Fruit fly (Drosophila melanogaster) whole organism, wandering third instar larva: ENCODE data around the gene CG3704.
A peak's percentile ranks its signal among the peaks of the same experiment; 100 is the strongest.

Experiments used
- CG32264 ChIP-seq: fragments of 200-800 bp; sonication (Bioruptor generic); optimal IDR thresholded peaks from 2 replicates; lab custom pipeline; 2016; ENCODE audit warnings: missing biosample characterization, missing genetic modification characterization
- CG9705 ChIP-seq: fragments of 200-800 bp; sonication (Bioruptor generic); optimal IDR thresholded peaks from 2 replicates; lab custom pipeline; 2018; ENCODE audit warnings: missing biosample characterization, mild to moderate bottlenecking, missing genetic modification characterization
- CrebA ChIP-seq: fragments of 200-800 bp; sonication (Bioruptor generic); optimal IDR thresholded peaks from 2 replicates; lab custom pipeline; 2016; ENCODE audit warnings: missing biosample characterization, mild to moderate bottlenecking, missing genetic modification characterization, borderline replicate concordance
- Dfd ChIP-seq: fragments of >200 bp; optimal IDR thresholded peaks from 2 replicates; lab custom pipeline; 2017; ENCODE audit warnings: missing biosample characterization, missing genetic modification characterization
- Dif ChIP-seq: fragments of 200-275, 200-300 bp; sonication (Bioruptor generic); optimal IDR thresholded peaks from 2 replicates; lab custom pipeline; 2018; ENCODE audit warnings: missing biosample characterization, missing genetic modification characterization; ENCODE audit not compliant: partially characterized antibody
- GATAd ChIP-seq: sonication (Bioruptor generic); optimal IDR thresholded peaks from 2 replicates; lab custom pipeline; 2016; ENCODE audit warnings: missing biosample characterization, missing genetic modification characterization
- HLH106 ChIP-seq: fragments of 200-800 bp; optimal IDR thresholded peaks from 3 replicates; lab custom pipeline; 2019; ENCODE audit warnings: missing biosample characterization, mild to moderate bottlenecking, missing genetic modification characterization, moderate library complexity
- Hnf4 ChIP-seq: fragments of 200-800 bp; sonication (Bioruptor generic); optimal IDR thresholded peaks from 2 replicates; lab custom pipeline; 2016; ENCODE audit warnings: missing biosample characterization, mild to moderate bottlenecking, missing genetic modification characterization
- Hr78 ChIP-seq: fragments of >200 bp; optimal IDR thresholded peaks from 2 replicates; lab custom pipeline; 2017; ENCODE audit warnings: missing biosample characterization, missing genetic modification characterization
- Hr83 ChIP-seq: fragments of 200-300 bp; sonication (Bioruptor generic); optimal IDR thresholded peaks from 2 replicates; lab custom pipeline; 2016; ENCODE audit warnings: missing biosample characterization, mild to moderate bottlenecking, missing genetic modification characterization, moderate library complexity; ENCODE audit not compliant: poor library complexity, severe bottlenecking
- Jra ChIP-seq: sonication (Bioruptor generic); optimal IDR thresholded peaks from 2 replicates; lab custom pipeline; 2016; ENCODE audit warnings: missing biosample characterization, missing genetic modification characterization
- Mio ChIP-seq: sonication (Bioruptor generic); optimal IDR thresholded peaks from 2 replicates; lab custom pipeline; 2016; ENCODE audit warnings: missing biosample characterization, missing genetic modification characterization
- Myc ChIP-seq: fragments of >200 bp; optimal IDR thresholded peaks from 2 replicates; lab custom pipeline; 2017
- N ChIP-seq: fragments of >200 bp; optimal IDR thresholded peaks from 2 replicates; lab custom pipeline; 2018; ENCODE audit warnings: missing biosample characterization, missing external identifiers, missing genetic modification characterization
- Rel ChIP-seq, 2 experiments: fragments of 200-800 bp; sonication (Bioruptor generic) in 1 of 2; optimal IDR thresholded peaks; 2 replicates in 1 of 2; 3 replicates in 1 of 2; lab custom pipeline; 2016 to 2019; ENCODE audit warnings: mild to moderate bottlenecking in 2 of 2, missing biosample characterization in 2 of 2, missing genetic modification characterization in 2 of 2, moderate library complexity in 1 of 2
- Vsx2 ChIP-seq: fragments of 200-300, 225-300 bp; sonication (Bioruptor generic); optimal IDR thresholded peaks from 2 replicates; lab custom pipeline; 2018; ENCODE audit warnings: missing biosample characterization, missing genetic modification characterization; ENCODE audit not compliant: partially characterized antibody
- br ChIP-seq: fragments of 200-800 bp; sonication (Bioruptor generic); optimal IDR thresholded peaks from 2 replicates; lab custom pipeline; 2016; ENCODE audit warnings: missing biosample characterization, missing genetic modification characterization
- brk ChIP-seq: fragments of 200-800 bp; sonication (Bioruptor generic); optimal IDR thresholded peaks from 2 replicates; lab custom pipeline; 2016; ENCODE audit warnings: missing biosample characterization, mild to moderate bottlenecking, missing genetic modification characterization
- dl ChIP-seq, 2 experiments: fragments of 175-275, 200-275 bp in 1 of 2; fragments of 200-275 bp in 1 of 2; sonication (Bioruptor generic); optimal IDR thresholded peaks; lab custom pipeline; 2018; ENCODE audit warnings: mild to moderate bottlenecking in 2 of 2, missing biosample characterization in 2 of 2, missing genetic modification characterization in 2 of 2, moderate library complexity in 2 of 2; ENCODE audit not compliant: partially characterized antibody in 2 of 2, insufficient read depth in 1 of 2
- dmrt93B ChIP-seq: fragments of 200-800 bp; sonication (Bioruptor generic); optimal IDR thresholded peaks from 2 replicates; lab custom pipeline; 2018; ENCODE audit warnings: missing biosample characterization, mild to moderate bottlenecking, missing genetic modification characterization
- dsf ChIP-seq: sonication (Bioruptor generic); optimal IDR thresholded peaks from 2 replicates; lab custom pipeline; 2016; ENCODE audit warnings: missing biosample characterization, missing genetic modification characterization, borderline replicate concordance
- ey ChIP-seq: fragments of 200-800 bp; sonication (Bioruptor generic); optimal IDR thresholded peaks from 2 replicates; lab custom pipeline; 2016; ENCODE audit warnings: missing biosample characterization, missing genetic modification characterization
- foxo ChIP-seq, 2 experiments: fragments of 200-800 bp; sonication (Bioruptor generic); optimal IDR thresholded peaks; 2 replicates in 1 of 2; 3 replicates in 1 of 2; lab custom pipeline; 2016 to 2017; ENCODE audit warnings: missing biosample characterization in 2 of 2, missing genetic modification characterization in 2 of 2
- fru ChIP-seq: fragments of 200-800 bp; sonication (Bioruptor generic); optimal IDR thresholded peaks from 3 replicates; lab custom pipeline; 2016; ENCODE audit warnings: missing biosample characterization, mild to moderate bottlenecking, missing genetic modification characterization
- h ChIP-seq: fragments of 200-800 bp; sonication (Bioruptor generic); optimal IDR thresholded peaks from 3 replicates; lab custom pipeline; 2016; ENCODE audit warnings: missing biosample characterization, mild to moderate bottlenecking, missing genetic modification characterization
- jim ChIP-seq: fragments of 175-275, 200-325 bp; sonication (Bioruptor generic); optimal IDR thresholded peaks from 2 replicates; lab custom pipeline; 2016; ENCODE audit warnings: missing biosample characterization, mild to moderate bottlenecking, missing genetic modification characterization
- lola ChIP-seq: fragments of >200 bp; optimal IDR thresholded peaks from 2 replicates; lab custom pipeline; 2017; ENCODE audit warnings: missing biosample characterization, missing genetic modification characterization
- psq ChIP-seq: fragments of 200-800 bp; sonication (Bioruptor generic); optimal IDR thresholded peaks from 3 replicates; lab custom pipeline; 2017; ENCODE audit warnings: missing biosample characterization, mild to moderate bottlenecking, missing genetic modification characterization, moderate library complexity
- rgr ChIP-seq: fragments of 200-800 bp; sonication (Bioruptor generic); optimal IDR thresholded peaks from 3 replicates; lab custom pipeline; 2016; ENCODE audit warnings: missing biosample characterization, mild to moderate bottlenecking, missing genetic modification characterization
- sv ChIP-seq: fragments of 200-800 bp; sonication (Bioruptor generic); optimal IDR thresholded peaks from 3 replicates; lab custom pipeline; 2016; ENCODE audit warnings: missing biosample characterization, missing genetic modification characterization
- tai ChIP-seq: sonication (Bioruptor generic); optimal IDR thresholded peaks from 2 replicates; lab custom pipeline; 2016; ENCODE audit warnings: missing biosample characterization, missing genetic modification characterization
- usp ChIP-seq: fragments of >200 bp; optimal IDR thresholded peaks from 2 replicates; lab custom pipeline; 2017; ENCODE audit warnings: missing biosample characterization, missing genetic modification characterization
- woc ChIP-seq: sonication (Bioruptor generic); optimal IDR thresholded peaks from 2 replicates; lab custom pipeline; 2016; ENCODE audit warnings: missing biosample characterization, mild to moderate bottlenecking, missing genetic modification characterization

The CG3704 gene

dm6 chrX:900725-901345, 39.8 kb downstream of the CG3704 start (continued):
- TF ChIP-seq Hr83 (GFP tag; lab: Kevin White, UChicago): no peak
- TF ChIP-seq N (GFP tag; lab: Kevin White, UChicago): no peak
- peak; percentile 82 for TF ChIP-seq tai (GFP tag; lab: Kevin White, UChicago)
- TF ChIP-seq Hr78 (GFP tag; lab: Kevin White, UChicago): no peak
- TF ChIP-seq dsf (GFP tag; lab: Kevin White, UChicago): no peak
- peak; percentile 68 for TF ChIP-seq CG32264 (GFP tag; lab: Kevin White, UChicago)
- no peak for TF ChIP-seq usp (GFP tag; lab: Kevin White, UChicago)
- TF ChIP-seq sv (GFP tag; lab: Kevin White, UChicago): peak; percentile 50
- TF ChIP-seq psq (GFP tag; lab: Kevin White, UChicago): peak; percentile 81
- TF ChIP-seq Jra: peak; percentile 11
- peak in 1 of 2 experiments; percentile 38 for TF ChIP-seq dl (GFP tag; optimal IDR thresholded peaks at IDR 0.05; lab: Kevin White, UChicago; ENCODE audit: insufficient read depth in 1 of 2, partially characterized antibody in 2 of 2)
- TF ChIP-seq lola (GFP tag; lab: Kevin White, UChicago): no peak
- TF ChIP-seq ey: peak; percentile 94
- peak; percentile 30 for TF ChIP-seq brk (GFP tag; lab: Kevin White, UChicago)
- peak; percentile 92 for TF ChIP-seq fru (GFP tag; lab: Kevin White, UChicago)
- TF ChIP-seq Myc (lab: Kevin White, UChicago): no peak
- TF ChIP-seq Hnf4 (GFP tag; lab: Kevin White, UChicago): peak; percentile 84
- TF ChIP-seq CG9705 (GFP tag; lab: Kevin White, UChicago): peak; percentile 82
- TF ChIP-seq Vsx2 (GFP tag; lab: Kevin White, UChicago): no peak
- TF ChIP-seq jim (GFP tag; lab: Kevin White, UChicago): no peak
- TF ChIP-seq, all 38 proteins: peak for 24

dm6 chrX:899407-900050, 41.1 kb downstream of the CG3704 start:
- TF ChIP-seq dmrt93B (no peak), Dfd (GFP tag; lab: Kevin White, UChicago) (no peak), ey (no peak), Hnf4 (GFP tag; lab: Kevin White, UChicago) (no peak), Mio (GFP tag; lab: Kevin White, UChicago) (no peak), h (GFP tag; lab: Kevin White, UChicago) (no peak), psq (GFP tag; lab: Kevin White, UChicago) (no peak), fru (GFP tag; lab: Kevin White, UChicago) (no peak), jim (GFP tag; lab: Kevin White, UChicago) (no peak), Hr83 (GFP tag; lab: Kevin White, UChicago) (no peak), CrebA (no peak), CG32264 (GFP tag; lab: Kevin White, UChicago) (no peak), tai (GFP tag; lab: Kevin White, UChicago) (no peak), Jra (no peak), br (GFP tag; lab: Kevin White, UChicago) (no peak), HLH106 (no peak)

- TF ChIP-seq foxo (GFP tag; optimal IDR thresholded peaks at IDR 0.05; lab: Kevin White, UChicago) (peak in 1 of 2 experiments; percentile 21), fru (GFP tag; lab: Kevin White, UChicago) (peak; percentile 26), psq (GFP tag; lab: Kevin White, UChicago) (peak; percentile 26), HLH106 (no peak)
- TF ChIP-seq, all 38 proteins: peak for 3
These were observed 42.2 kb downstream of the CG3704 start for dm6 chrX:898367-898766.

- TF ChIP-seq dsf (GFP tag; lab: Kevin White, UChicago): no peak
- no peak for TF ChIP-seq foxo (GFP tag; optimal IDR thresholded peaks at IDR 0.05; lab: Kevin White, UChicago)
- no peak for TF ChIP-seq Dfd (GFP tag; lab: Kevin White, UChicago)
- no peak for TF ChIP-seq Dif
- no peak for TF ChIP-seq GATAd (GFP tag; lab: Kevin White, UChicago)
- no peak for TF ChIP-seq rgr (GFP tag; lab: Kevin White, UChicago)
- TF ChIP-seq woc (GFP tag; lab: Kevin White, UChicago): no peak
- TF ChIP-seq CrebA: no peak
- no peak for TF ChIP-seq psq (GFP tag; lab: Kevin White, UChicago)
- no peak for TF ChIP-seq Rel (GFP tag; optimal IDR thresholded peaks at IDR 0.05; lab: Kevin White, UChicago)
- no peak for TF ChIP-seq Rel (tag; optimal IDR thresholded peaks at IDR 0.05; lab: Kevin White, UChicago)
- no peak for TF ChIP-seq Jra
- TF ChIP-seq Vsx2 (GFP tag; lab: Kevin White, UChicago): no peak
- no peak for TF ChIP-seq jim (GFP tag; lab: Kevin White, UChicago)
These were observed 46.4 kb downstream of the CG3704 start, which contains the start of gene CG11663 for dm6 chrX:894182-894581. Gene CG11663 (plus strand): TSS chrX:894482.
